Worm (Caenorhabditis elegans) whole organism, L1 larva: Measurements from ENCODE around the gene mfsd-12.

ENCODE experiments used
- C16A3.4 ChIP-seq: fragments of 150-350 bp; optimal IDR thresholded peaks from 2 replicates; lab custom pipeline; 2014; ENCODE audit warnings: missing biosample characterization, missing genetic modification characterization
- Y116A8C.19 ChIP-seq: sonication (generic microtip); optimal IDR thresholded peaks from 2 replicates; lab custom pipeline; 2016; ENCODE audit warnings: missing compliant biosample characterization, missing genetic modification characterization, borderline replicate concordance
- aly-2 ChIP-seq: fragments of 150-350 bp; optimal IDR thresholded peaks from 2 replicates; lab custom pipeline; 2014; ENCODE audit warnings: missing biosample characterization, missing genetic modification characterization
- egl-27 ChIP-seq, 2 experiments: fragments of 150-350 bp in 1 of 2; sonication (generic microtip); optimal IDR thresholded peaks; 3 replicates each; lab custom pipeline; 2017 to 2018; ENCODE audit warnings: missing biosample characterization in 2 of 2, missing genetic modification characterization in 2 of 2, missing genetic modification reagents in 2 of 2
- ets-5 ChIP-seq: fragments of 200-800 bp; sonication (Bioruptor generic); IDR thresholded peaks from 2 replicates; pipeline ENCODE4 v1.3.6; 2022; ENCODE audit warnings: missing genetic modification characterization, missing compliant biosample characterization
- fkh-10 ChIP-seq: sonication (generic microtip); optimal IDR thresholded peaks from 2 replicates; lab custom pipeline; 2017; ENCODE audit warnings: missing biosample characterization, missing genetic modification reagents, missing genetic modification characterization
- fkh-8 ChIP-seq: sonication (generic microtip); optimal IDR thresholded peaks from 2 replicates; lab custom pipeline; 2016; ENCODE audit warnings: mild to moderate bottlenecking, missing genetic modification characterization, missing compliant biosample characterization
- irx-1 ChIP-seq: sonication (generic microtip); optimal IDR thresholded peaks from 2 replicates; lab custom pipeline; 2016; ENCODE audit warnings: missing genetic modification characterization, missing compliant biosample characterization
- jun-1 ChIP-seq: fragments of 150-350 bp; optimal IDR thresholded peaks from 2 replicates; lab custom pipeline; 2014; ENCODE audit warnings: missing biosample characterization, missing genetic modification reagents, missing genetic modification characterization
- lin-14 ChIP-seq: fragments of 200-800 bp; sonication (Bioruptor generic); optimal IDR thresholded peaks from 2 replicates; lab custom pipeline; 2018; ENCODE audit warnings: mild to moderate bottlenecking, missing genetic modification characterization, moderate library complexity, missing compliant biosample characterization
- lsy-2 ChIP-seq, 2 experiments: fragments of 150-350 bp; optimal IDR thresholded peaks; 2 replicates each; lab custom pipeline; 2014; ENCODE audit warnings: missing biosample characterization in 2 of 2, missing genetic modification characterization in 2 of 2
- nhr-237 ChIP-seq: fragments of 150-350 bp; optimal IDR thresholded peaks from 2 replicates; lab custom pipeline; 2014; ENCODE audit warnings: missing biosample characterization, missing genetic modification characterization
- nhr-47 ChIP-seq: sonication (generic microtip); optimal IDR thresholded peaks from 2 replicates; lab custom pipeline; 2016; ENCODE audit warnings: mild to moderate bottlenecking, missing genetic modification characterization, moderate library complexity, missing compliant biosample characterization
- nhr-71 ChIP-seq: sonication (generic microtip); optimal IDR thresholded peaks from 2 replicates; lab custom pipeline; 2016; ENCODE audit warnings: mild to moderate bottlenecking, missing genetic modification characterization, moderate library complexity, missing compliant biosample characterization
- nhr-90 ChIP-seq: sonication (generic microtip); optimal IDR thresholded peaks from 2 replicates; lab custom pipeline; 2016; ENCODE audit warnings: mild to moderate bottlenecking, missing genetic modification characterization, missing compliant biosample characterization; ENCODE audit not compliant: poor library complexity
- pag-3 ChIP-seq: sonication (generic microtip); optimal IDR thresholded peaks from 2 replicates; lab custom pipeline; 2017; ENCODE audit warnings: missing genetic modification characterization, mild to moderate bottlenecking, missing compliant biosample characterization, antibody characterized with exemption, borderline replicate concordance; ENCODE audit not compliant: insufficient read depth
- sox-4 ChIP-seq: sonication (generic microtip); optimal IDR thresholded peaks from 2 replicates; lab custom pipeline; 2016; ENCODE audit warnings: missing genetic modification characterization, missing compliant biosample characterization
- tlp-1 ChIP-seq: fragments of 150-350 bp; optimal IDR thresholded peaks from 2 replicates; lab custom pipeline; 2014; ENCODE audit warnings: missing biosample characterization, missing genetic modification characterization
- xbp-1 ChIP-seq: sonication (generic microtip); optimal IDR thresholded peaks from 2 replicates; lab custom pipeline; 2016; ENCODE audit warnings: missing genetic modification characterization, missing compliant biosample characterization
- ztf-4 ChIP-seq: fragments of 150-350 bp; optimal IDR thresholded peaks from 2 replicates; lab custom pipeline; 2014; ENCODE audit warnings: missing biosample characterization, missing genetic modification characterization

Gene mfsd-12

DNA sequence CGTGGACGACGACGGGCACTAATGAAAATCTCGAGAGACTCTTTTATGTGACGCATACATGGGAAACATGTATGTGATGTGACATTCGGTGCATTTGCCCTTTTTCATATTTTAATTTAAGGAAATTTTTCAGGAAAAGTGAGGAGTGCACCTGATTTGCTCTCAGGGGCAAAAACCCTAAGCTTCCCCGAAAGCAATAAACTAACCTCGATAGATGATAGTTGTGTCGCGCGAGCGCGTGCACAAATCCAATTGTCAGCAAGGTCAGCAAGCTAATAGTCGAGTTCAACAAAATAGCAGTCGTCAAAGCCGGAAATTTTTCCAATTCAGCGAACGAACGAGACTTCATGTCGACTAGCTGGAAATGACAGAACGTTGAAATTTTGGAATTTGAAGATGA lies 50.2 kb downstream of the mfsd-12 start:
- TF ChIP-seq lin-14 (GFP tag; lab: Kevin White, UChicago) (peak; percentile 52), fkh-10 (GFP tag; lab: Kevin White, UChicago) (peak; percentile 50), irx-1 (tag; lab: Kevin White, UChicago) (no peak), Y116A8C.19 (no peak), nhr-71 (tag; lab: Kevin White, UChicago) (no peak), nhr-47 (tag; lab: Kevin White, UChicago) (no peak)

ce11 chrX:4720603-4721529 lies 53.0 kb downstream of the mfsd-12 start, which contains the start of gene F55D10.4:
TSS of gene F55D10.4 (minus strand) at chrX:4720653.
- no peak for TF ChIP-seq jun-1
- TF ChIP-seq nhr-237 (tag; lab: Kevin White, UChicago) = no peak
- TF ChIP-seq ets-5 (GFP tag; lab: Robert Waterston, UW) = no peak
- no peak for TF ChIP-seq pag-3 (tag; lab: Kevin White, UChicago)
- TF ChIP-seq xbp-1 = no peak
- TF ChIP-seq irx-1 (tag; lab: Kevin White, UChicago) = no peak
- TF ChIP-seq C16A3.4 (tag; lab: Kevin White, UChicago) = no peak
- peak in 1 of 2 experiments; percentile 4 for TF ChIP-seq lsy-2 (tag; optimal IDR thresholded peaks at IDR 0.05; lab: Kevin White, UChicago)
- TF ChIP-seq tlp-1 (tag; lab: Kevin White, UChicago) = no peak
- peak; percentile 54 for TF ChIP-seq fkh-8 (tag; lab: Kevin White, UChicago)
- TF ChIP-seq egl-27 (tag; optimal IDR thresholded peaks at IDR 0.05; lab: Kevin White, UChicago) = no peak
- peak; percentile 19 for TF ChIP-seq nhr-47 (tag; lab: Kevin White, UChicago)
- TF ChIP-seq ztf-4 (tag; lab: Kevin White, UChicago) = no peak
- no peak for TF ChIP-seq aly-2 (tag; lab: Kevin White, UChicago)
- TF ChIP-seq sox-4 (tag; lab: Kevin White, UChicago) = no peak
- no peak for TF ChIP-seq nhr-90 (tag; lab: Kevin White, UChicago)
- TF ChIP-seq lin-14 (GFP tag; lab: Kevin White, UChicago) = peak; percentile 66
